Worm (Caenorhabditis elegans) whole organism, mixed stage, embryonic: ENCODE data around the gene C30B5.17.

Experiments
- blmp-1 ChIP-seq: fragments of 150-350 bp; optimal IDR thresholded peaks from 2 replicates; lab custom pipeline; 2014; ENCODE audit warnings: missing biosample characterization, missing genetic modification characterization
- lsy-2 ChIP-seq: fragments of 150-350 bp; optimal IDR thresholded peaks from 2 replicates; lab custom pipeline; 2014; ENCODE audit warnings: missing biosample characterization, missing genetic modification characterization
- pha-4 ChIP-seq: fragments of 150-350 bp; optimal IDR thresholded peaks from 2 replicates; lab custom pipeline; 2018; ENCODE audit warnings: missing biosample characterization, missing genetic modification reagents, missing genetic modification characterization
- snpc-4 ChIP-seq: fragments of 150-350 bp; optimal IDR thresholded peaks from 2 replicates; lab custom pipeline; 2014; ENCODE audit warnings: missing biosample characterization, missing genetic modification characterization
- sptf-1 ChIP-seq: sonication (generic microtip); optimal IDR thresholded peaks from 2 replicates; lab custom pipeline; 2017; ENCODE audit warnings: mild to moderate bottlenecking, missing genetic modification characterization, moderate library complexity, missing compliant biosample characterization
- unc-62 ChIP-seq: fragments of 150-350 bp; optimal IDR thresholded peaks from 2 replicates; lab custom pipeline; 2014; ENCODE audit warnings: missing biosample characterization, missing genetic modification reagents, missing genetic modification characterization
- ztf-11 ChIP-seq: fragments of 150-350 bp; optimal IDR thresholded peaks from 2 replicates; lab custom pipeline; 2014; ENCODE audit warnings: missing biosample characterization, missing genetic modification characterization

DNA sequence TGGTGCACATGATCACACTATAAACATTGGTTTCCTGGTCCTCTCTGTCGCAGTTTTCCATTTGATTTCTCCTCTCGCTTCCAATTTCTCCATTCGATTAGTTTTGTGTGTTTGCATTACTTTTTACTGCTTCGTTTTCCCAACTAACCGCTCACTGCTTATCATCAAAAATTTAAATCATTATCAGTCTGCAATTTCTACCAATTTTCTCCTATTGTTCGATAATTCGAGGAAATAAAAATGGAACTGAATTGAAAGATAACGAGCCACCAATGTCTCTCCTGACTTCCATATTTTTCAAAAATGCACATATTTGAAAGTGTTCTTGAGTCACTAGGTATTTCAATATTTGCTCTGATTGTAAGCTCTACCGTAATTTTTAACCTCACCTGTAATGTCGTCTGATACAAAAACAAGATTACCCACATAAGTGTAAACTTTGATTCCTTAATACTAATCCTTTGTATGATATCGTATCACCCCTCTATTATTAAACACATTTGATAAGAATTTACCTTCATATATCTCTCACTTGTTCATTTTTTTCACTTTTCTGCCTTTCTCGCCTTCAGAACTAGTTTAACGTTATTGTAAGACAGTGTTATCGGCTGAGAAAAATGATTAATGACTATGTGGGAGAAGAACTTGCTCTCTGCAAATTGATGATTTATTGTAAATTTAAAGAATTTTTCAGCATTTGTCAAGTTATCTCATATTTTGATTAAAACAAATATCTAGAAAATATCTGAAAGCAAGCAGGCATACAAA lies 24.7 kb downstream of the C30B5.17 start:
- TF ChIP-seq snpc-4 (tag; lab: Kevin White, UChicago) (no peak), ztf-11 (tag; lab: Kevin White, UChicago) (no peak), unc-62 (no peak), lsy-2 (tag; lab: Kevin White, UChicago) (no peak), sptf-1 (no peak), pha-4 (tag; lab: Kevin White, UChicago) (no peak), blmp-1 (tag; lab: Kevin White, UChicago) (no peak)
